Worm (Caenorhabditis elegans): ENCODE data around the gene nhr-163.

Gene nhr-163

ce11 chrV:6989626-6990138 is 3.8 kb upstream of the nhr-163 start, which contains the start of gene nhr-140:
nhr-140 (minus strand) TSS chrV:6989676.
- TF ChIP-seq aptf-3 (GFP tag; IDR thresholded peaks at IDR 0.05) (no peak), F23B12.7 (tag; optimal IDR thresholded peaks at IDR 0.05; ENCODE audit: insufficient read depth) (no peak), ceh-58 (GFP tag; IDR thresholded peaks at IDR 0.05) (no peak), dpff-1 (tag; optimal IDR thresholded peaks at IDR 0.05) (no peak), nhr-80 (tag; optimal IDR thresholded peaks at IDR 0.05) (no peak), rpc-1 (optimal IDR thresholded peaks at IDR 0.05) (no peak), rpc-1 (tag; optimal IDR thresholded peaks at IDR 0.05) (no peak), lin-40 (tag; optimal IDR thresholded peaks at IDR 0.05) (no peak), B0019.2 (GFP tag; conservative IDR thresholded peaks at IDR 0.05) (no peak), ama-1 (optimal IDR thresholded peaks at IDR 0.05) (no peak), ama-1 (GFP tag; optimal IDR thresholded peaks at IDR 0.05) (no peak), F57C9.4 (tag; optimal IDR thresholded peaks at IDR 0.05) (no peak), hmg-20 (GFP tag; IDR thresholded peaks at IDR 0.05) (no peak), C17E4.6 (GFP tag; IDR thresholded peaks at IDR 0.05) (no peak), lsl-1 (GFP tag; optimal IDR thresholded peaks at IDR 0.05) (no peak), B0261.1 (tag; optimal IDR thresholded peaks at IDR 0.05) (no peak), atf-7 (tag; optimal IDR thresholded peaks at IDR 0.05) (no peak), lin-26 (GFP tag; IDR thresholded peaks at IDR 0.05) (no peak), pha-4 (tag; optimal IDR thresholded peaks at IDR 0.05) (no peak), lir-1 (GFP tag; conservative IDR thresholded peaks at IDR 0.05) (no peak), cebp-1 (GFP tag; IDR thresholded peaks at IDR 0.05) (no peak), cebp-1 (tag; optimal IDR thresholded peaks at IDR 0.05) (no peak)

ce11 chrV:6987673-6988072 is 1.8 kb upstream of the nhr-163 start, which contains the start of gene nhr-139:
nhr-139 (minus strand) TSS chrV:6987773.
- TF ChIP-seq ztf-22 (GFP tag; optimal IDR thresholded peaks at IDR 0.05) (no peak), mes-4 (tag; optimal IDR thresholded peaks at IDR 0.05) (no peak), dox-1 (GFP tag; IDR thresholded peaks at IDR 0.05) (no peak)

ce11 chrV:6982813-6983212 is 3.0 kb downstream of the nhr-163 start, which contains the start of gene nhr-161:
nhr-161 (minus strand) TSS chrV:6982913.
- no peak for TF ChIP-seq ccch-3 (GFP tag; optimal IDR thresholded peaks at IDR 0.05)
- no peak for TF ChIP-seq lin-40 (tag; optimal IDR thresholded peaks at IDR 0.05)
- TF ChIP-seq mel-28 (tag; optimal IDR thresholded peaks at IDR 0.05; ENCODE audit: borderline replicate concordance), result no peak
- no peak for TF ChIP-seq B0019.2 (GFP tag; conservative IDR thresholded peaks at IDR 0.05)
- TF ChIP-seq sdz-38 (tag; optimal IDR thresholded peaks at IDR 0.05), result no peak
- no peak for TF ChIP-seq fkh-3 (tag; optimal IDR thresholded peaks at IDR 0.05)
- no peak for TF ChIP-seq ztf-26 (tag; optimal IDR thresholded peaks at IDR 0.05)
- TF ChIP-seq F52B5.7 (tag; optimal IDR thresholded peaks at IDR 0.05), result no peak
- no peak for TF ChIP-seq madf-10 (tag; optimal IDR thresholded peaks at IDR 0.05)
- TF ChIP-seq dpff-1 (tag; optimal IDR thresholded peaks at IDR 0.05), result no peak
- TF ChIP-seq T07F8.4 (tag; optimal IDR thresholded peaks at IDR 0.05), result no peak
- TF ChIP-seq lin-35 (GFP tag; optimal IDR thresholded peaks at IDR 0.05), result no peak
- no peak for TF ChIP-seq nfya-1 (tag; optimal IDR thresholded peaks at IDR 0.05; ENCODE audit: borderline replicate concordance, insufficient read depth)
- no peak for TF ChIP-seq bed-2 (GFP tag; IDR thresholded peaks at IDR 0.05)
- no peak for TF ChIP-seq tlf-1 (GFP tag; optimal IDR thresholded peaks at IDR 0.05)
- no peak for TF ChIP-seq F39B2.1 (GFP tag; IDR thresholded peaks at IDR 0.05)
- no peak for TF ChIP-seq madf-3 (GFP tag; IDR thresholded peaks at IDR 0.05)
- TF ChIP-seq let-607 (tag; optimal IDR thresholded peaks at IDR 0.05), result no peak
- TF ChIP-seq snpc-1.3 (tag; optimal IDR thresholded peaks at IDR 0.05; ENCODE audit: insufficient read depth), result no peak

Measured in whole organism, young adult.